Worm (Caenorhabditis elegans) whole organism, mixed stage, embryonic: Measurements from ENCODE around the gene Y71H2AM.3.

ENCODE experiments used
- bed-3 ChIP-seq: fragments of 200-800 bp; sonication (Bioruptor generic); optimal IDR thresholded peaks from 3 replicates; lab custom pipeline; 2018; ENCODE audit warnings: mild to moderate bottlenecking, missing genetic modification characterization, moderate library complexity, missing compliant biosample characterization
- lin-13 ChIP-seq: fragments of 150-350 bp; optimal IDR thresholded peaks from 2 replicates; lab custom pipeline; 2014; ENCODE audit warnings: missing biosample characterization, missing genetic modification characterization
- mab-5 ChIP-seq: fragments of 150-350 bp; optimal IDR thresholded peaks from 2 replicates; lab custom pipeline; 2014; ENCODE audit warnings: missing biosample characterization, missing genetic modification characterization
- nhr-12 ChIP-seq: fragments of 150-350 bp; optimal IDR thresholded peaks from 2 replicates; lab custom pipeline; 2014; ENCODE audit warnings: missing biosample characterization, missing genetic modification characterization
- nhr-237 ChIP-seq: fragments of 150-350 bp; optimal IDR thresholded peaks from 2 replicates; lab custom pipeline; 2014; ENCODE audit warnings: missing biosample characterization, missing genetic modification characterization
- nhr-28 ChIP-seq: fragments of 150-350 bp; optimal IDR thresholded peaks from 2 replicates; lab custom pipeline; 2014; ENCODE audit warnings: missing biosample characterization, missing genetic modification characterization
- sem-2 ChIP-seq: fragments of 200-800 bp; sonication (Bioruptor generic); optimal IDR thresholded peaks from 2 replicates; lab custom pipeline; 2018; ENCODE audit warnings: mild to moderate bottlenecking, missing genetic modification characterization, missing compliant biosample characterization
- snpc-4 ChIP-seq: fragments of 150-350 bp; optimal IDR thresholded peaks from 2 replicates; lab custom pipeline; 2014; ENCODE audit warnings: missing biosample characterization, missing genetic modification characterization
- sptf-1 ChIP-seq: sonication (generic microtip); optimal IDR thresholded peaks from 2 replicates; lab custom pipeline; 2017; ENCODE audit warnings: mild to moderate bottlenecking, missing genetic modification characterization, moderate library complexity, missing compliant biosample characterization
- tbx-8 ChIP-seq: fragments of 200-800 bp; sonication (Bioruptor generic); optimal IDR thresholded peaks from 2 replicates; lab custom pipeline; 2018; ENCODE audit warnings: mild to moderate bottlenecking, missing genetic modification characterization, moderate library complexity, missing compliant biosample characterization
- unc-39 ChIP-seq: fragments of 150-350 bp; optimal IDR thresholded peaks from 2 replicates; lab custom pipeline; 2014; ENCODE audit warnings: missing biosample characterization, missing genetic modification characterization
- unc-62 ChIP-seq: fragments of 150-350 bp; optimal IDR thresholded peaks from 2 replicates; lab custom pipeline; 2014; ENCODE audit warnings: missing biosample characterization, missing genetic modification reagents, missing genetic modification characterization
- zip-8 ChIP-seq: fragments of 150-350 bp; optimal IDR thresholded peaks from 2 replicates; lab custom pipeline; 2014; ENCODE audit warnings: missing biosample characterization, missing genetic modification characterization

DNA sequence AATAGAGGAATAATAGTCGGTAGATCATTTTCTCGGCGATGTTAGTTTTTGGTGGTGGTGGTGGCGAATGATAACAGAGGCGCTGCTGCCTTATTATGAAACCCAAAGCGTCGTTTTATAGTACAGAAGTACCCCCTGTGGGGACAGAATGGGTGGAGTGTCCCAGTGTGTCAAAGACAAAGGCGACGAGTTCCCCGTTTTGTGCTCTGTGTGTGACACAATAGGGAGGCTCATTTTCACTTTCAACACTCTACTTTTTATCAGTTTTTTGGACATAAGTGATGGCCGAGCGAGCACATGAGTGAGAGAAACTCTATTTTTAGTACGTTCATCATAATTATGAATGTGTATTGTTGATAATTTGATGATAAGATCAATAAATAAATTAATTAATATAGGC is 44.5 kb upstream of the Y71H2AM.3 start, which contains the start of gene pho-9:
- TF ChIP-seq nhr-28, result no peak
- no peak for TF ChIP-seq sptf-1 (tag; lab: Kevin White, UChicago)
- no peak for TF ChIP-seq bed-3 (GFP tag; lab: Kevin White, UChicago)
- TF ChIP-seq unc-39 (tag; lab: Kevin White, UChicago), result no peak
- no peak for TF ChIP-seq nhr-12 (tag; lab: Kevin White, UChicago)
- TF ChIP-seq lin-13 (tag; lab: Kevin White, UChicago), result no peak
- TF ChIP-seq unc-62 (GFP tag; lab: Kevin White, UChicago), result no peak
- no peak for TF ChIP-seq tbx-8 (GFP tag; lab: Kevin White, UChicago)
- no peak for TF ChIP-seq zip-8 (tag; lab: Kevin White, UChicago)
- TF ChIP-seq sem-2 (GFP tag; lab: Kevin White, UChicago), result no peak
- no peak for TF ChIP-seq snpc-4
- no peak for TF ChIP-seq mab-5 (tag; lab: Kevin White, UChicago)
- no peak for TF ChIP-seq nhr-237 (tag; lab: Kevin White, UChicago)
